Fruit fly (Drosophila melanogaster): Measurements from ENCODE around the gene CG42762.
A peak's percentile ranks its signal among the peaks of the same experiment; 100 is the strongest.

Gene CG42762

dm6 chr2L:8103073-8103472, 40.8 kb downstream of the CG42762 start:
- no peak for TF ChIP-seq noc (tag; optimal IDR thresholded peaks at IDR 0.05)

dm6 chr2L:8100489-8101352, 43.1 kb downstream of the CG42762 start:
- TF ChIP-seq noc (tag; optimal IDR thresholded peaks at IDR 0.05): peak; percentile 64

- TF ChIP-seq noc (tag; optimal IDR thresholded peaks at IDR 0.05): no peak
These were observed 44.1 kb downstream of the CG42762 start for dm6 chr2L:8099615-8100375.

- TF ChIP-seq noc (tag; optimal IDR thresholded peaks at IDR 0.05): no peak
These were observed 44.8 kb downstream of the CG42762 start for dm6 chr2L:8099050-8099449.

- TF ChIP-seq noc (tag; optimal IDR thresholded peaks at IDR 0.05): no peak
These were observed 45.6 kb downstream of the CG42762 start for dm6 chr2L:8097964-8098945.

- TF ChIP-seq noc (tag; optimal IDR thresholded peaks at IDR 0.05): peak; percentile 84
These were observed 46.4 kb downstream of the CG42762 start for dm6 chr2L:8097461-8097860.

- no peak for TF ChIP-seq noc (tag; optimal IDR thresholded peaks at IDR 0.05)
These were observed 48.7 kb downstream of the CG42762 start for dm6 chr2L:8095176-8095575.

- TF ChIP-seq noc (tag; optimal IDR thresholded peaks at IDR 0.05): no peak
These were observed 49.6 kb downstream of the CG42762 start for dm6 chr2L:8094058-8094825.

All from whole organism, larva.